Fruit fly (Drosophila melanogaster): ENCODE data around the gene CG43179.

- no peak for TF ChIP-seq Myc (optimal IDR thresholded peaks at IDR 0.05)
- TF ChIP-seq psq (optimal IDR thresholded peaks at IDR 0.05): no peak
- TF ChIP-seq Sin3A (optimal IDR thresholded peaks at IDR 0.05): no peak
- TF ChIP-seq ttk (optimal IDR thresholded peaks at IDR 0.05): no peak
Measured at dm6 chr3R:14244577-14244976, 11.3 kb upstream of the CG43179 start, which contains the start of gene CG43291.

Measured in Kc167 (cell line).